In the genomic region with DNA sequence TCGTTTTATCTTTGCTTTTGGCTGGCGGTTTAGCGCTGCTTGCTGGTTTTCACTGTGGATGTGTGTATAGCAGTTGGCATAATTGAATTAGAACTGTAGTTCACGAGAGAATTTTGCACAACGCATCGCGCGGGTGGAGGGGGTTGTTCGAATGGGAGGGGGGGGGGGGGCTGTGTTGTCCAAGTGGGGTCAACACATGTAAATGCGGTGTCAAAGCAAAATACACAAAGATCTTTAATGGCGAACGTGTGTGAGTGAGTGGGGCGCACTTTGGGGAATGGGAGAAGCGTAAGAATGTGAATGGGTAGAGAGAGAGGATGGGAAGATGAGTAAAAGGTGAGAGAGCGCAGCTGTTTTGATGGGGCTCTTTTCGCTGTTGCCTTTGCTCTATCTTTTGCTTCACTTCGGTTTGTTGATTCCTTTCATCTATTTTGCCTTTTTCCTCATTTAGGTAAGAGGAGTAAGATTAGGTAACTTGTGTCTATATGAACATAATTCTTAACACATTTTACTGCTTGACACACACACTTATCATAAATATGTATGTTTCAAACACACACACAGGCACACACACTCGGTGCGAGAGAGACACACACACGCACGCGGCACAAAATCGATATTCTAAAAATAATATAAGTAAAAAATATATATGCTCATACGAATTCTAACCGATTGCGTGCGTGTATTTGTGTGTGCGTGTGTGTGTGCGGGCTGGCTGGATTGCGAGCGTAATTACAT, we compare ENCODE assay signal across 5 fruit fly cellular contexts.
TF ChIP-seq lines count a peak whose summit lies in the region.

No protein-coding gene starts in this region.

- TF ChIP-seq CTCF in whole organism, embryonic (GFP tag; optimal IDR thresholded peaks at IDR 0.05; lab: Kevin White, UChicago), result no peak

TF ChIP-seq in whole organism, adult, 20 proteins besides CTCF, POLR2A, EP300 and RAD21 (continues in another document):
- TF ChIP-seq CG14711 (tag; optimal IDR thresholded peaks at IDR 0.05; lab: Kevin White, UChicago) (no peak), ovo (GFP tag; optimal IDR thresholded peaks at IDR 0.05; lab: Kevin White, UChicago) (peak; percentile 34), pad (GFP tag; optimal IDR thresholded peaks at IDR 0.05; lab: Kevin White, UChicago) (peak; percentile 31), toe (GFP tag; optimal IDR thresholded peaks at IDR 0.05; lab: Kevin White, UChicago) (no peak), bab1 (GFP tag; optimal IDR thresholded peaks at IDR 0.05; lab: Kevin White, UChicago) (no peak), CG7045 (GFP tag; optimal IDR thresholded peaks at IDR 0.05; lab: Kevin White, UChicago) (no peak), CG12768 (GFP tag; optimal IDR thresholded peaks at IDR 0.05; lab: Kevin White, UChicago) (peak; percentile 70), tj (GFP tag; optimal IDR thresholded peaks at IDR 0.05; lab: Kevin White, UChicago) (no peak), cnc (optimal IDR thresholded peaks at IDR 0.05; lab: Kevin White, UChicago) (no peak), Clk (GFP tag; optimal IDR thresholded peaks at IDR 0.05; lab: Kevin White, UChicago) (peak; percentile 43), CG7101 (tag; optimal IDR thresholded peaks at IDR 0.05; lab: Kevin White, UChicago) (no peak), CG1620 (GFP tag; optimal IDR thresholded peaks at IDR 0.05; lab: Kevin White, UChicago) (no peak), Mnt (GFP tag; optimal IDR thresholded peaks at IDR 0.05; lab: Kevin White, UChicago) (peak; percentile 19), CG5204 (GFP tag; optimal IDR thresholded peaks at IDR 0.05; lab: Kevin White, UChicago) (no peak), Hr96 (GFP tag; optimal IDR thresholded peaks at IDR 0.05; lab: Kevin White, UChicago) (no peak), Crg-1 (GFP tag; optimal IDR thresholded peaks at IDR 0.05; lab: Kevin White, UChicago) (peak; percentile 17), cic (GFP tag; optimal IDR thresholded peaks at IDR 0.05; lab: Kevin White, UChicago) (peak; percentile 85)

TF ChIP-seq in whole organism, embryonic, 481 proteins besides CTCF, POLR2A, EP300 and RAD21 (continues in another document):
- peak; percentile 47 for TF ChIP-seq abd-A (tag; optimal IDR thresholded peaks at IDR 0.05; lab: Kevin White, UChicago)
- no peak for TF ChIP-seq h (optimal IDR thresholded peaks at IDR 0.05; lab: Kevin White, UChicago)
- no peak for TF ChIP-seq pita (GFP tag; optimal IDR thresholded peaks at IDR 0.05; lab: Kevin White, UChicago)
- no peak for TF ChIP-seq Bteb2 (GFP tag; optimal IDR thresholded peaks at IDR 0.05; lab: Kevin White, UChicago)
- no peak for TF ChIP-seq CG31365 (tag; optimal IDR thresholded peaks at IDR 0.05; lab: Kevin White, UChicago)
- no peak for TF ChIP-seq CG10267 (tag; optimal IDR thresholded peaks at IDR 0.05; lab: Kevin White, UChicago)
- TF ChIP-seq ATbp (GFP tag; optimal IDR thresholded peaks at IDR 0.05; lab: Kevin White, UChicago), result no peak
- TF ChIP-seq CG17912 (GFP tag; optimal IDR thresholded peaks at IDR 0.05; lab: Kevin White, UChicago), result no peak
- no peak for TF ChIP-seq CG12071 (GFP tag; optimal IDR thresholded peaks at IDR 0.05; lab: Kevin White, UChicago)
- TF ChIP-seq CG31441 (GFP tag; IDR thresholded peaks at IDR 0.05; lab: Robert Waterston, UW), result no peak
- no peak for TF ChIP-seq CG14710 (tag; optimal IDR thresholded peaks at IDR 0.05; lab: Kevin White, UChicago)
- TF ChIP-seq CG1233 (GFP tag; optimal IDR thresholded peaks at IDR 0.05; lab: Kevin White, UChicago), result peak; percentile 7
- no peak for TF ChIP-seq CG11723 (GFP tag; optimal IDR thresholded peaks at IDR 0.05; lab: Kevin White, UChicago)
- no peak for TF ChIP-seq CG12155 (GFP tag; optimal IDR thresholded peaks at IDR 0.05; lab: Kevin White, UChicago)
- no peak for TF ChIP-seq CG33213 (GFP tag; optimal IDR thresholded peaks at IDR 0.05; lab: Kevin White, UChicago)
- no peak for TF ChIP-seq wek (GFP tag; optimal IDR thresholded peaks at IDR 0.05; lab: Kevin White, UChicago)
- TF ChIP-seq CG4404 (GFP tag; IDR thresholded peaks at IDR 0.05; lab: Robert Waterston, UW), result no peak
- TF ChIP-seq ro (GFP tag; IDR thresholded peaks at IDR 0.05; lab: Robert Waterston, UW), result no peak

TF ChIP-seq in whole organism, prepupa, 60 proteins besides CTCF, POLR2A, EP300 and RAD21:
- TF ChIP-seq achi (GFP tag; optimal IDR thresholded peaks at IDR 0.05; lab: Kevin White, UChicago) (no peak), fkh (GFP tag; optimal IDR thresholded peaks at IDR 0.05; lab: Kevin White, UChicago) (peak; percentile 28), CG6276 (GFP tag; optimal IDR thresholded peaks at IDR 0.05; lab: Kevin White, UChicago) (no peak), svp (GFP tag; lab: Kevin White, UChicago) (peak; percentile 72), CG6808 (GFP tag; optimal IDR thresholded peaks at IDR 0.05; lab: Kevin White, UChicago) (no peak), cyc (GFP tag; optimal IDR thresholded peaks at IDR 0.05; lab: Kevin White, UChicago) (no peak), CG4318 (GFP tag; optimal IDR thresholded peaks at IDR 0.05; lab: Kevin White, UChicago) (no peak), vri (GFP tag; optimal IDR thresholded peaks at IDR 0.05; lab: Kevin White, UChicago) (peak; percentile 31), CG6854 (GFP tag; optimal IDR thresholded peaks at IDR 0.05; lab: Kevin White, UChicago) (peak; percentile 27)
TF ChIP-seq in whole organism, prepupa: peak in this region for 4.

TF ChIP-seq in whole organism, pupa, 21 proteins besides CTCF, POLR2A, EP300 and RAD21:
- TF ChIP-seq CG34367 (tag; optimal IDR thresholded peaks at IDR 0.05; lab: Kevin White, UChicago) (no peak), EcR (GFP tag; optimal IDR thresholded peaks at IDR 0.05; lab: Kevin White, UChicago) (peak; percentile 38), CG15710 (tag; optimal IDR thresholded peaks at IDR 0.05; lab: Kevin White, UChicago) (no peak)
TF ChIP-seq in whole organism, pupa: peak in this region for 1.

TF ChIP-seq in whole organism, wandering third instar larva, 38 proteins besides CTCF, POLR2A, EP300 and RAD21:
- TF ChIP-seq Mio (GFP tag; optimal IDR thresholded peaks at IDR 0.05; lab: Kevin White, UChicago) (no peak), dmrt93B (GFP tag; optimal IDR thresholded peaks at IDR 0.05; lab: Kevin White, UChicago) (no peak), woc (GFP tag; optimal IDR thresholded peaks at IDR 0.05; lab: Kevin White, UChicago) (no peak), Rel (GFP tag; optimal IDR thresholded peaks at IDR 0.05; lab: Kevin White, UChicago) (no peak), Rel (tag; optimal IDR thresholded peaks at IDR 0.05; lab: Kevin White, UChicago) (peak; percentile 14), dl (GFP tag; optimal IDR thresholded peaks at IDR 0.05; lab: Kevin White, UChicago; ENCODE audit: insufficient read depth in 1 of 2, partially characterized antibody in 2 of 2) (no peak), Sp1 (GFP tag; optimal IDR thresholded peaks at IDR 0.05; lab: Kevin White, UChicago) (no peak), brk (GFP tag; optimal IDR thresholded peaks at IDR 0.05; lab: Kevin White, UChicago) (peak; percentile 20), Hr83 (GFP tag; optimal IDR thresholded peaks at IDR 0.05; lab: Kevin White, UChicago; ENCODE audit: poor library complexity, severe bottlenecking) (peak; percentile 40), Dif (GFP tag; optimal IDR thresholded peaks at IDR 0.05; lab: Kevin White, UChicago; ENCODE audit: partially characterized antibody) (peak; percentile 54), GATAd (GFP tag; optimal IDR thresholded peaks at IDR 0.05; lab: Kevin White, UChicago) (no peak), h (GFP tag; optimal IDR thresholded peaks at IDR 0.05; lab: Kevin White, UChicago) (no peak), Hnf4 (GFP tag; optimal IDR thresholded peaks at IDR 0.05; lab: Kevin White, UChicago) (no peak), psq (GFP tag; optimal IDR thresholded peaks at IDR 0.05; lab: Kevin White, UChicago) (peak; percentile 72), rgr (GFP tag; optimal IDR thresholded peaks at IDR 0.05; lab: Kevin White, UChicago) (no peak), ey (GFP tag; optimal IDR thresholded peaks at IDR 0.05; lab: Kevin White, UChicago) (no peak), HLH106 (tag; optimal IDR thresholded peaks at IDR 0.05; lab: Kevin White, UChicago) (no peak)
